Worm (Caenorhabditis elegans) whole organism, young adult: ENCODE results near the gene W04B5.6.

Experiments used
- F57C9.4 ChIP-seq: sonication (generic microtip); optimal IDR thresholded peaks from 2 replicates; lab custom pipeline; 2017; ENCODE audit warnings: mild to moderate bottlenecking, missing genetic modification characterization, missing compliant biosample characterization
- aptf-3 ChIP-seq: fragments of 200-800 bp; sonication (Bioruptor generic); IDR thresholded peaks from 2 replicates; pipeline ENCODE4 v1.3.6; 2022; ENCODE audit warnings: missing genetic modification characterization, missing compliant biosample characterization
- die-1 ChIP-seq: sonication (generic microtip); optimal IDR thresholded peaks from 2 replicates; lab custom pipeline; 2016; ENCODE audit warnings: missing genotype, mild to moderate bottlenecking, missing genetic modification characterization, missing compliant biosample characterization
- dpff-1 ChIP-seq: sonication (generic microtip); optimal IDR thresholded peaks from 2 replicates; lab custom pipeline; 2017; ENCODE audit warnings: mild to moderate bottlenecking, missing genetic modification characterization, missing compliant biosample characterization
- efl-1 ChIP-seq: fragments of 150-350 bp; optimal IDR thresholded peaks from 2 replicates; lab custom pipeline; 2014; ENCODE audit warnings: missing biosample characterization, missing genetic modification reagents, missing genetic modification characterization
- hrde-1 ChIP-seq: sonication (generic microtip); optimal IDR thresholded peaks from 2 replicates; lab custom pipeline; 2016; ENCODE audit warnings: missing genetic modification characterization, mild to moderate bottlenecking, missing compliant biosample characterization, moderate library complexity, missing genotype, missing genetic modification reagents, borderline replicate concordance
- nfya-1 ChIP-seq: sonication (generic microtip); optimal IDR thresholded peaks from 2 replicates; lab custom pipeline; 2017; ENCODE audit warnings: antibody characterized with exemption, missing compliant biosample characterization, missing genetic modification characterization, borderline replicate concordance; ENCODE audit not compliant: insufficient read depth
- pha-4 ChIP-seq: fragments of 150-350 bp; sonication (generic microtip); optimal IDR thresholded peaks from 2 replicates; lab custom pipeline; 2014; ENCODE audit warnings: missing biosample characterization, missing genetic modification reagents, missing genetic modification characterization
- snpc-4 ChIP-seq, 5 experiments: fragments of 150-350 bp in 1 of 5; sonication (generic microtip) in 4 of 5; optimal IDR thresholded peaks; 2 replicates each; lab custom pipeline; 2014 to 2018; ENCODE audit warnings: missing genetic modification characterization in 5 of 5, missing biosample characterization in 3 of 5, antibody characterized with exemption in 2 of 5, mild to moderate bottlenecking in 2 of 5, missing compliant biosample characterization in 2 of 5, missing genotype in 2 of 5, moderate library complexity in 2 of 5, missing genetic modification reagents in 1 of 5
- zfh-2 ChIP-seq: fragments of 200-800 bp; sonication (Bioruptor generic); conservative IDR thresholded peaks from 2 replicates; pipeline ENCODE4 v1.3.6; 2022; ENCODE audit warnings: missing genetic modification reagents, missing genetic modification characterization, missing compliant biosample characterization
- ztf-28 ChIP-seq: fragments of 200-800 bp; sonication (Bioruptor generic); IDR thresholded peaks from 2 replicates; pipeline ENCODE4 v1.3.6; 2022; ENCODE audit warnings: missing genetic modification reagents, missing genetic modification characterization, missing compliant biosample characterization

ce11 chrIII:2401126-2402123, 33.8 kb downstream of the W04B5.6 start, which contains the start of the genes cic-1 and strm-1:
- TF ChIP-seq zfh-2 (GFP tag; lab: Robert Waterston, UW) (no peak), snpc-4 (GFP tag; optimal IDR thresholded peaks at IDR 0.05; lab: Kevin White, UChicago) (no peak), snpc-4 (tag; optimal IDR thresholded peaks at IDR 0.05; lab: Kevin White, UChicago) (no peak), nfya-1 (tag; lab: Kevin White, UChicago) (no peak), die-1 (tag; lab: Kevin White, UChicago) (no peak), pha-4 (tag; lab: Kevin White, UChicago) (no peak), aptf-3 (GFP tag; lab: Robert Waterston, UW) (no peak), dpff-1 (tag; lab: Kevin White, UChicago) (no peak), ztf-28 (GFP tag; lab: Robert Waterston, UW) (no peak), F57C9.4 (tag; lab: Kevin White, UChicago) (no peak), efl-1 (GFP tag; lab: Kevin White, UChicago) (peak; percentile 51), hrde-1 (tag; lab: Kevin White, UChicago) (no peak)
